Worm (Caenorhabditis elegans) whole organism, L4 larva: ENCODE data around the gene str-68.

Experiments used
- D1046.2 ChIP-seq: fragments of 200-800 bp; sonication (Bioruptor generic); IDR thresholded peaks from 2 replicates; pipeline ENCODE4 v1.3.6; 2022; ENCODE audit warnings: missing genetic modification characterization, missing compliant biosample characterization
- F49E8.2 ChIP-seq: sonication (generic microtip); optimal IDR thresholded peaks from 2 replicates; lab custom pipeline; 2016; ENCODE audit warnings: missing compliant biosample characterization, mild to moderate bottlenecking, missing genetic modification characterization, borderline replicate concordance
- Y105C5A.15 ChIP-seq: fragments of 200-800 bp; sonication (Bioruptor generic); IDR thresholded peaks from 2 replicates; pipeline ENCODE4 v1.3.6; 2022; ENCODE audit warnings: missing genetic modification characterization, missing compliant biosample characterization
- Y48G9A.11 ChIP-seq: fragments of 200-800 bp; sonication (Bioruptor generic); IDR thresholded peaks from 2 replicates; pipeline ENCODE4 v1.3.6; 2022; ENCODE audit warnings: missing genetic modification reagents, missing genetic modification characterization, missing compliant biosample characterization
- aha-1 ChIP-seq: fragments of 150-350 bp; peaks from one replicate; lab custom pipeline; 2014; ENCODE audit warnings: missing biosample characterization, missing genetic modification characterization
- ama-1 ChIP-seq: fragments of 150-350 bp; optimal IDR thresholded peaks from 2 replicates; lab custom pipeline; 2014; ENCODE audit warnings: inconsistent platforms, mixed read lengths
- ceh-28 ChIP-seq: fragments of 150-350 bp; optimal IDR thresholded peaks from 2 replicates; lab custom pipeline; 2014; ENCODE audit warnings: missing biosample characterization, missing genetic modification reagents, missing genetic modification characterization
- ceh-44 ChIP-seq: fragments of 200-800 bp; sonication (Bioruptor generic); IDR thresholded peaks from 2 replicates; pipeline ENCODE4 v1.3.6; 2022; ENCODE audit warnings: missing genetic modification reagents, missing genetic modification characterization, missing compliant biosample characterization
- dmd-6 ChIP-seq: fragments of 200-800 bp; sonication (Bioruptor generic); IDR thresholded peaks from 2 replicates; pipeline ENCODE4 v1.3.6; 2022; ENCODE audit warnings: missing genetic modification reagents, missing genetic modification characterization, missing compliant biosample characterization
- dmd-8 ChIP-seq: fragments of 200-800 bp; sonication (Bioruptor generic); IDR thresholded peaks from 2 replicates; pipeline ENCODE4 v1.3.6; 2022; ENCODE audit warnings: missing genetic modification characterization, missing compliant biosample characterization
- dmd-9 ChIP-seq: fragments of 200-800 bp; sonication (Bioruptor generic); IDR thresholded peaks from 2 replicates; pipeline ENCODE4 v1.3.6; 2022; ENCODE audit warnings: missing genetic modification reagents, missing genetic modification characterization, missing compliant biosample characterization
- egl-43 ChIP-seq: fragments of 200-800 bp; sonication (Bioruptor generic); IDR thresholded peaks from 2 replicates; pipeline ENCODE4 v1.3.6; 2022; ENCODE audit warnings: missing genetic modification reagents, missing genetic modification characterization, missing compliant biosample characterization
- gei-8 ChIP-seq: fragments of 200-800 bp; sonication (Bioruptor generic); optimal IDR thresholded peaks from 2 replicates; lab custom pipeline; 2018; ENCODE audit warnings: mild to moderate bottlenecking, missing genetic modification characterization, missing compliant biosample characterization
- hmg-1.1 ChIP-seq: fragments of 200-800 bp; sonication (Bioruptor generic); IDR thresholded peaks from 2 replicates; pipeline ENCODE4 v1.3.6; 2022; ENCODE audit warnings: missing genetic modification reagents, missing genetic modification characterization, missing compliant biosample characterization
- jun-1 ChIP-seq: fragments of 150-350 bp; optimal IDR thresholded peaks from 2 replicates; lab custom pipeline; 2014; ENCODE audit warnings: missing biosample characterization, missing genetic modification reagents, missing genetic modification characterization
- lin-1 ChIP-seq: fragments of 200-800 bp; sonication (Bioruptor generic); IDR thresholded peaks from 2 replicates; pipeline ENCODE4 v1.3.6; 2022; ENCODE audit warnings: missing genetic modification reagents, missing genetic modification characterization, missing compliant biosample characterization
- lin-15B ChIP-seq: fragments of 150-350 bp; sonication (generic microtip); optimal IDR thresholded peaks from 3 replicates; lab custom pipeline; 2014; ENCODE audit warnings: missing biosample characterization, missing genetic modification characterization
- lin-38 ChIP-seq: fragments of 200-800 bp; sonication (Bioruptor generic); IDR thresholded peaks from 2 replicates; pipeline ENCODE4 v1.3.6; 2022; ENCODE audit warnings: missing genetic modification reagents, missing genetic modification characterization, missing compliant biosample characterization
- lir-3 ChIP-seq: sonication (generic microtip); optimal IDR thresholded peaks from 2 replicates; lab custom pipeline; 2016; ENCODE audit warnings: mild to moderate bottlenecking, missing genetic modification characterization, missing compliant biosample characterization
- madf-9 ChIP-seq: fragments of 200-800 bp; sonication (Bioruptor generic); conservative IDR thresholded peaks from 2 replicates; pipeline ENCODE4 v1.3.6; 2022; ENCODE audit warnings: missing genetic modification reagents, missing genetic modification characterization, missing compliant biosample characterization
- mdl-1 ChIP-seq, 2 experiments: fragments of 150-350 bp in 1 of 2; sonication (generic microtip) in 1 of 2; optimal IDR thresholded peaks; 2 replicates each; lab custom pipeline; 2014 to 2017; ENCODE audit warnings: missing biosample characterization in 2 of 2, missing genetic modification characterization in 2 of 2
- mes-2 ChIP-seq: sonication (generic microtip); optimal IDR thresholded peaks from 2 replicates; lab custom pipeline; 2016; ENCODE audit warnings: missing genotype, mild to moderate bottlenecking, missing genetic modification characterization, missing compliant biosample characterization; ENCODE audit not compliant: poor library complexity, severe bottlenecking
- mxl-3 ChIP-seq: fragments of 200-800 bp; sonication (Bioruptor generic); optimal IDR thresholded peaks from 2 replicates; lab custom pipeline; 2018; ENCODE audit warnings: mild to moderate bottlenecking, missing genetic modification characterization, missing compliant biosample characterization
- nhr-237 ChIP-seq: sonication (generic microtip); optimal IDR thresholded peaks from 2 replicates; lab custom pipeline; 2017; ENCODE audit warnings: missing biosample characterization, missing genetic modification characterization
- nhr-25 ChIP-seq: sonication (generic microtip); optimal IDR thresholded peaks from 2 replicates; lab custom pipeline; 2017; ENCODE audit warnings: missing genetic modification characterization, mild to moderate bottlenecking, missing compliant biosample characterization, antibody characterized with exemption, moderate library complexity, borderline replicate concordance; ENCODE audit not compliant: insufficient read depth
- nhr-76 ChIP-seq: fragments of 150-350 bp; optimal IDR thresholded peaks from 2 replicates; lab custom pipeline; 2014; ENCODE audit warnings: missing biosample characterization, missing genetic modification characterization
- pha-4 ChIP-seq, 2 experiments: fragments of 150-350 bp in 1 of 2; fragments of 200-800 bp in 1 of 2; sonication (Bioruptor generic) in 1 of 2; IDR thresholded peaks in 1 of 2; optimal IDR thresholded peaks in 1 of 2; 2 replicates each; pipeline versions ENCODE4 v1.3.6 to Lab custom; 2014 to 2022; ENCODE audit warnings: missing genetic modification characterization in 2 of 2, missing genetic modification reagents in 2 of 2, missing biosample characterization in 1 of 2, missing compliant biosample characterization in 1 of 2
- pqm-1 ChIP-seq: sonication (generic microtip); optimal IDR thresholded peaks from 2 replicates; lab custom pipeline; 2017; ENCODE audit warnings: missing biosample characterization, missing genetic modification characterization
- rbr-2 ChIP-seq: sonication (generic microtip); optimal IDR thresholded peaks from 2 replicates; lab custom pipeline; 2016; ENCODE audit warnings: missing genotype, missing genetic modification characterization, missing compliant biosample characterization
- sdz-12 ChIP-seq: fragments of 200-800 bp; sonication (Bioruptor generic); optimal IDR thresholded peaks from 2 replicates; lab custom pipeline; 2018; ENCODE audit warnings: mild to moderate bottlenecking, missing genetic modification characterization, missing compliant biosample characterization
- set-16 ChIP-seq: fragments of 200-800 bp; sonication (Bioruptor generic); IDR thresholded peaks from 2 replicates; pipeline ENCODE4 v1.3.6; 2022; ENCODE audit warnings: missing genetic modification reagents, missing genetic modification characterization, missing compliant biosample characterization
- tag-97 ChIP-seq: fragments of 200-800 bp; sonication (Bioruptor generic); IDR thresholded peaks from 2 replicates; pipeline ENCODE4 v1.3.6; 2022; ENCODE audit warnings: missing genetic modification characterization, missing compliant biosample characterization
- unc-39 ChIP-seq: sonication (generic microtip); optimal IDR thresholded peaks from 2 replicates; lab custom pipeline; 2017; ENCODE audit warnings: missing biosample characterization, missing genetic modification characterization
- unc-62 ChIP-seq, 3 experiments: fragments of 150-350 bp in 1 of 3; sonication (generic microtip); optimal IDR thresholded peaks in 2 of 3; peaks in 1 of 3; 1 replicate in 1 of 3; 2 replicates in 2 of 3; lab custom pipeline; 2014 to 2017; ENCODE audit warnings: missing biosample characterization in 3 of 3, missing genetic modification characterization in 3 of 3, missing genetic modification reagents in 3 of 3, missing genotype in 1 of 3
- zag-1 ChIP-seq: fragments of 150-350 bp; optimal IDR thresholded peaks from 2 replicates; lab custom pipeline; 2014; ENCODE audit warnings: missing biosample characterization, missing genetic modification characterization
- zfp-3 ChIP-seq: fragments of 200-800 bp; sonication (Bioruptor generic); conservative IDR thresholded peaks from 2 replicates; pipeline ENCODE4 v1.3.6; 2022; ENCODE audit warnings: missing genetic modification reagents, missing genetic modification characterization, missing compliant biosample characterization
- zip-11 ChIP-seq: fragments of 200-800 bp; sonication (Bioruptor generic); IDR thresholded peaks from 2 replicates; pipeline ENCODE4 v1.3.6; 2022; ENCODE audit warnings: missing genetic modification characterization, missing compliant biosample characterization

The str-68 gene

ce11 chrV:3088768-3089167 lies 18.6 kb downstream of the str-68 start, which contains the start of gene acs-21:
Gene acs-21 (plus strand): TSS chrV:3089068.
- TF ChIP-seq Y105C5A.15 (GFP tag; lab: Robert Waterston, UW) (no peak), lin-1 (GFP tag; lab: Robert Waterston, UW) (no peak), D1046.2 (GFP tag; lab: Robert Waterston, UW) (no peak), nhr-76 (tag; lab: Kevin White, UChicago) (no peak), madf-9 (GFP tag; lab: Robert Waterston, UW) (no peak), mes-2 (tag; lab: Kevin White, UChicago) (no peak), Y48G9A.11 (no peak), mdl-1 (tag; optimal IDR thresholded peaks at IDR 0.05; lab: Kevin White, UChicago) (no peak), zag-1 (tag; lab: Kevin White, UChicago) (no peak), mxl-3 (GFP tag; lab: Kevin White, UChicago) (no peak), zfp-3 (GFP tag; lab: Robert Waterston, UW) (no peak), lin-38 (GFP tag; lab: Robert Waterston, UW) (no peak), aha-1 (no peak), pqm-1 (tag; lab: Kevin White, UChicago) (no peak), pha-4 (GFP tag; IDR thresholded peaks at IDR 0.05; lab: Robert Waterston, UW) (no peak), pha-4 (tag; optimal IDR thresholded peaks at IDR 0.05; lab: Kevin White, UChicago) (no peak), ceh-44 (GFP tag; lab: Robert Waterston, UW) (no peak), unc-39 (tag; lab: Kevin White, UChicago) (no peak), sdz-12 (GFP tag; lab: Kevin White, UChicago) (no peak)

DNA sequence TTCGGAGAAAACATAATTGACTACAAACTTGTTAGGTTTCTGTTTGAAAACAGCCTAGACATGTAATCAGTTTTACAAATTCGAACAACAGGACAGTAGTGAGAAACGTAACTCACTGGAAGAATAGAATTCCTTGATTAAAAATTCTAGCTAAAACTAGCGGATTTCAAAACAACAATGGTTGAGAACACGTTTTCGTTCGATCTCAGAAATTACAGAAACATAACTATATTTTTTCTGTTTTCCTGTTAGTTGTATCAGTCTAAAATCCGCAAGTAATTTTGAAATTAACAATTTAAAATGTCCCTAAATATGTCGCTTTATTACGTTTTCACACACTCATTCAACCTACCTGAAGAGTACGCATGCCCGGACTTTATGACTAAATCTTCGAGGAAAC lies 21.1 kb downstream of the str-68 start, which contains the start of gene srt-8:
Gene srt-8 (plus strand): TSS at position 301 of the 400 bp plus-strand sequence.
- TF ChIP-seq tag-97 (GFP tag; lab: Robert Waterston, UW) (no peak), jun-1 (no peak), hmg-1.1 (GFP tag; lab: Robert Waterston, UW) (no peak), ama-1 (no peak), zip-11 (GFP tag; lab: Robert Waterston, UW) (no peak), nhr-25 (tag; lab: Kevin White, UChicago) (no peak), lir-3 (tag; lab: Kevin White, UChicago) (no peak), ceh-28 (tag; lab: Kevin White, UChicago) (no peak)

DNA sequence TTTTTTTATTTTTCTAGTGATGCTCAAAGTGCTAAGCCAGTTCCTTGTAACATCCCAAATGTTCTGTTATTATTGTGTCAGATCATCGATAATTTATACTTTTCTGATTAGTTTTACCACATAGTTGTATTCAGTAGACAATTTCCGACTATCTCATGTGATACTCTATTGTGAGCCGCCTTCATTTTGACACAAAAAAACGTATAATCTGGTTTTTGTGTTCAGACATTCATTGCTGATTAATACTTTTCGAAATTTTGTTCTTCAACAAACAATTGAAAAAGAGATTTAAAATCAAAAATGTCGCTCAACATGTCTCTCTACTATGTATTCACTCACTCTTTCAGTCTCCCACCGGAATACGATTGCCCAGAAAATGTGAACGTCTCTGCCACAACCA lies 25.9 kb downstream of the str-68 start, which contains the start of gene srt-7:
Gene srt-7 (plus strand): TSS at position 301 of the 400 bp plus-strand sequence.
- TF ChIP-seq set-16 (GFP tag; lab: Robert Waterston, UW) (no peak), nhr-237 (tag; lab: Kevin White, UChicago) (no peak), dmd-9 (GFP tag; lab: Robert Waterston, UW) (no peak), dmd-6 (GFP tag; lab: Robert Waterston, UW) (no peak), lin-15B (tag; lab: Kevin White, UChicago) (no peak), gei-8 (GFP tag; lab: Kevin White, UChicago) (no peak), rbr-2 (tag; lab: Kevin White, UChicago) (no peak)

DNA sequence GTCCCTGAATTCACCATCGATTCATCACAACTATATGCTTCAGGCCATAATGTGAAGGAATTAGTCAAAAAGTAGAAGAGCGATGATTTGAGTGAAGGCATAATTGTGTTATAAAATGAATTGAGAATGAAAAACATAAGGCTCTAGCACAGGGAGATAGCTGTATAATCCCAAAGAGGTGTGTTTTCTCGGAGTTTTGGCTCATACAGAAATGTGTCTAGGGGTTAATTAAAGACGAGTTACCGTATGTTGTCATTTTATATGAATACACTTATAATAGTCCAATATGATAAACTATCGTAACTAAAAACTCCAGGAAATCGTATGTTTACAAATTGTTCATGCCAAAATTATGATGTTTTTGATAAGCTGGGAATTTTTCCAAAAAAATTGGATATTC lies 26.6 kb downstream of the str-68 start, which contains the start of gene srt-5:
Gene srt-5 (minus strand): TSS at position 101 of the 400 bp plus-strand sequence.
- TF ChIP-seq mxl-3 (GFP tag; lab: Kevin White, UChicago) = no peak
- TF ChIP-seq mes-2 (tag; lab: Kevin White, UChicago) = no peak
- TF ChIP-seq unc-62 (GFP tag; optimal IDR thresholded peaks at IDR 0.05 in 1 of 2; lab: Kevin White, UChicago) = peak in 1 of 2 experiments; percentile 61
- no peak for TF ChIP-seq unc-62 (tag; optimal IDR thresholded peaks at IDR 0.05; lab: Kevin White, UChicago)
- TF ChIP-seq egl-43 (GFP tag; lab: Robert Waterston, UW) = no peak
- no peak for TF ChIP-seq dmd-8 (GFP tag; lab: Robert Waterston, UW)
- TF ChIP-seq F49E8.2 (tag; lab: Kevin White, UChicago) = no peak
- TF ChIP-seq, all 104 proteins: peak for 1
